Worm (Caenorhabditis elegans) whole organism, young adult: Measurements from ENCODE around the gene srlf-27.

Source experiments
- B0019.2 ChIP-seq: fragments of 200-800 bp; sonication (Bioruptor generic); conservative IDR thresholded peaks from 2 replicates; pipeline ENCODE4 v1.3.6; 2022; ENCODE audit warnings: missing genetic modification reagents, missing genetic modification characterization, missing compliant biosample characterization
- C06A6.2 ChIP-seq: fragments of 200-800 bp; sonication (Bioruptor generic); conservative IDR thresholded peaks from 2 replicates; pipeline ENCODE4 v1.3.6; 2022; ENCODE audit warnings: missing genetic modification characterization, missing compliant biosample characterization
- C17E4.6 ChIP-seq: fragments of 200-800 bp; sonication (Bioruptor generic); IDR thresholded peaks from 2 replicates; pipeline ENCODE4 v1.3.6; 2022; ENCODE audit warnings: missing genetic modification reagents, missing genetic modification characterization, missing compliant biosample characterization
- D2030.7 ChIP-seq: fragments of 200-800 bp; sonication (Bioruptor generic); IDR thresholded peaks from 2 replicates; pipeline ENCODE4 v1.3.6; 2022; ENCODE audit warnings: missing genetic modification reagents, missing genetic modification characterization, missing compliant biosample characterization
- F33H1.4 ChIP-seq: fragments of 200-800 bp; sonication (Bioruptor generic); IDR thresholded peaks from 2 replicates; pipeline ENCODE4 v1.3.6; 2022; ENCODE audit warnings: missing genetic modification reagents, missing genetic modification characterization, missing compliant biosample characterization
- F57C9.4 ChIP-seq: sonication (generic microtip); optimal IDR thresholded peaks from 2 replicates; lab custom pipeline; 2017; ENCODE audit warnings: mild to moderate bottlenecking, missing genetic modification characterization, missing compliant biosample characterization
- K12H6.12 ChIP-seq: fragments of 200-800 bp; sonication (Bioruptor generic); optimal IDR thresholded peaks from 2 replicates; lab custom pipeline; 2018; ENCODE audit warnings: mild to moderate bottlenecking, missing genetic modification characterization, missing compliant biosample characterization
- T07F8.4 ChIP-seq: sonication (generic microtip); optimal IDR thresholded peaks from 2 replicates; lab custom pipeline; 2016; ENCODE audit warnings: mild to moderate bottlenecking, missing genetic modification characterization, moderate library complexity, missing compliant biosample characterization
- Y56A3A.18 ChIP-seq: fragments of 200-800 bp; sonication (Bioruptor generic); IDR thresholded peaks from 2 replicates; pipeline ENCODE4 v1.3.6; 2022; ENCODE audit warnings: missing genetic modification reagents, missing genetic modification characterization, missing compliant biosample characterization
- Y79H2A.3 ChIP-seq: fragments of 200-800 bp; sonication (Bioruptor generic); conservative IDR thresholded peaks from 2 replicates; pipeline ENCODE4 v1.3.6; 2022; ENCODE audit warnings: missing genetic modification reagents, missing genetic modification characterization, missing compliant biosample characterization
- ZK185.1 ChIP-seq: sonication (generic microtip); optimal IDR thresholded peaks from 2 replicates; lab custom pipeline; 2016; ENCODE audit warnings: mild to moderate bottlenecking, missing genetic modification characterization, missing compliant biosample characterization; ENCODE audit not compliant: poor library complexity, severe bottlenecking
- athp-1 ChIP-seq: sonication (generic microtip); optimal IDR thresholded peaks from 2 replicates; lab custom pipeline; 2017; ENCODE audit warnings: mild to moderate bottlenecking, missing genetic modification characterization, missing compliant biosample characterization
- attf-6 ChIP-seq: fragments of 200-800 bp; sonication (Bioruptor generic); IDR thresholded peaks from 2 replicates; pipeline ENCODE4 v1.3.6; 2022; ENCODE audit warnings: missing genetic modification reagents, missing genetic modification characterization, missing compliant biosample characterization
- ccch-3 ChIP-seq: fragments of 200-800 bp; sonication (Bioruptor generic); optimal IDR thresholded peaks from 2 replicates; lab custom pipeline; 2018; ENCODE audit warnings: mild to moderate bottlenecking, missing genetic modification characterization, missing compliant biosample characterization
- cebp-1 ChIP-seq, 2 experiments: fragments of 200-800 bp in 1 of 2; sonication (Bioruptor generic) in 1 of 2; sonication (generic microtip) in 1 of 2; IDR thresholded peaks in 1 of 2; optimal IDR thresholded peaks in 1 of 2; 2 replicates each; pipeline versions ENCODE4 v1.3.6 to Lab custom; 2017 to 2022; ENCODE audit warnings: missing compliant biosample characterization in 2 of 2, missing genetic modification characterization in 2 of 2, mild to moderate bottlenecking in 1 of 2, missing genetic modification reagents in 1 of 2, moderate library complexity in 1 of 2
- ceh-27 ChIP-seq: fragments of 200-800 bp; sonication (Bioruptor generic); optimal IDR thresholded peaks from 2 replicates; lab custom pipeline; 2018; ENCODE audit warnings: mild to moderate bottlenecking, missing genetic modification characterization, moderate library complexity, missing compliant biosample characterization
- chd-7 ChIP-seq: sonication (generic microtip); optimal IDR thresholded peaks from 2 replicates; lab custom pipeline; 2016; ENCODE audit warnings: mild to moderate bottlenecking, missing genetic modification characterization, moderate library complexity, missing compliant biosample characterization
- dpl-1 ChIP-seq: fragments of 150-350 bp; optimal IDR thresholded peaks from 2 replicates; lab custom pipeline; 2014; ENCODE audit warnings: missing biosample characterization, missing genetic modification reagents, missing genetic modification characterization
- egl-44 ChIP-seq: fragments of 200-800 bp; sonication (Bioruptor generic); IDR thresholded peaks from 2 replicates; pipeline ENCODE4 v1.3.6; 2022; ENCODE audit warnings: missing genetic modification reagents, missing genetic modification characterization, missing compliant biosample characterization
- egrh-3 ChIP-seq: fragments of 200-800 bp; sonication (Bioruptor generic); IDR thresholded peaks from 2 replicates; pipeline ENCODE4 v1.3.6; 2022; ENCODE audit warnings: missing genetic modification reagents, missing genetic modification characterization, missing compliant biosample characterization
- ekl-4 ChIP-seq: fragments of 200-800 bp; sonication (Bioruptor generic); IDR thresholded peaks from 2 replicates; pipeline ENCODE4 v1.3.6; 2022; ENCODE audit warnings: missing genetic modification reagents, missing genetic modification characterization, missing compliant biosample characterization
- him-1 ChIP-seq: sonication (generic microtip); optimal IDR thresholded peaks from 2 replicates; lab custom pipeline; 2016; ENCODE audit warnings: missing genotype, missing genetic modification reagents, missing genetic modification characterization, missing compliant biosample characterization
- hmg-1.2 ChIP-seq: fragments of 200-800 bp; sonication (Bioruptor generic); IDR thresholded peaks from 2 replicates; pipeline ENCODE4 v1.3.6; 2022; ENCODE audit warnings: missing genetic modification reagents, missing genetic modification characterization, missing compliant biosample characterization
- hsf-1 ChIP-seq: fragments of 200-800 bp; sonication (Bioruptor generic); IDR thresholded peaks from 2 replicates; pipeline ENCODE4 v1.3.6; 2022; ENCODE audit warnings: missing genetic modification reagents, missing genetic modification characterization, missing compliant biosample characterization
- lag-1 ChIP-seq: fragments of 200-800 bp; sonication (Bioruptor generic); IDR thresholded peaks from 2 replicates; pipeline ENCODE4 v1.3.6; 2022; ENCODE audit warnings: missing genetic modification reagents, missing genetic modification characterization, missing compliant biosample characterization
- let-607 ChIP-seq, 2 experiments: fragments of 200-800 bp in 1 of 2; sonication (Bioruptor generic) in 1 of 2; sonication (generic microtip) in 1 of 2; optimal IDR thresholded peaks; 2 replicates each; lab custom pipeline; 2016 to 2018; ENCODE audit warnings: mild to moderate bottlenecking in 2 of 2, missing compliant biosample characterization in 2 of 2, missing genetic modification characterization in 2 of 2, moderate library complexity in 2 of 2, missing genotype in 1 of 2
- lin-26 ChIP-seq: fragments of 200-800 bp; sonication (Bioruptor generic); IDR thresholded peaks from 2 replicates; pipeline ENCODE4 v1.3.6; 2022; ENCODE audit warnings: missing genetic modification reagents, missing genetic modification characterization, missing compliant biosample characterization
- lin-54 ChIP-seq: fragments of 200-800 bp; sonication (Bioruptor generic); optimal IDR thresholded peaks from 2 replicates; lab custom pipeline; 2018; ENCODE audit warnings: mild to moderate bottlenecking, missing genetic modification characterization, missing compliant biosample characterization
- lsy-27 ChIP-seq: sonication (generic microtip); optimal IDR thresholded peaks from 2 replicates; lab custom pipeline; 2017; ENCODE audit warnings: missing genetic modification characterization, mild to moderate bottlenecking, missing compliant biosample characterization, antibody characterized with exemption, missing genotype, borderline replicate concordance; ENCODE audit not compliant: insufficient read depth
- madf-10 ChIP-seq: sonication (generic microtip); optimal IDR thresholded peaks from 2 replicates; lab custom pipeline; 2016; ENCODE audit warnings: mild to moderate bottlenecking, missing genetic modification characterization, missing compliant biosample characterization
- madf-3 ChIP-seq: fragments of 200-800 bp; sonication (Bioruptor generic); IDR thresholded peaks from 2 replicates; pipeline ENCODE4 v1.3.6; 2022; ENCODE audit warnings: missing genetic modification reagents, missing genetic modification characterization, missing compliant biosample characterization
- madf-8 ChIP-seq: fragments of 200-800 bp; sonication (Bioruptor generic); conservative IDR thresholded peaks from 2 replicates; pipeline ENCODE4 v1.3.6; 2022; ENCODE audit warnings: missing genetic modification reagents, missing genetic modification characterization, missing compliant biosample characterization
- nhr-120 ChIP-seq: fragments of 200-800 bp; sonication (Bioruptor generic); IDR thresholded peaks from 2 replicates; pipeline ENCODE4 v1.3.6; 2022; ENCODE audit warnings: missing genetic modification characterization, missing compliant biosample characterization
- nhr-27 ChIP-seq: fragments of 200-800 bp; sonication (Bioruptor generic); optimal IDR thresholded peaks from 2 replicates; lab custom pipeline; 2018; ENCODE audit warnings: mild to moderate bottlenecking, missing genetic modification characterization, moderate library complexity, missing compliant biosample characterization
- nhr-90 ChIP-seq: sonication (generic microtip); optimal IDR thresholded peaks from 2 replicates; lab custom pipeline; 2016; ENCODE audit warnings: missing genotype, mild to moderate bottlenecking, missing genetic modification characterization, missing compliant biosample characterization
- pbrm-1 ChIP-seq: fragments of 200-800 bp; sonication (Bioruptor generic); IDR thresholded peaks from 2 replicates; pipeline ENCODE4 v1.3.6; 2022; ENCODE audit warnings: missing genetic modification reagents, missing genetic modification characterization, missing compliant biosample characterization
- pha-4 ChIP-seq: fragments of 150-350 bp; sonication (generic microtip); optimal IDR thresholded peaks from 2 replicates; lab custom pipeline; 2014; ENCODE audit warnings: missing biosample characterization, missing genetic modification reagents, missing genetic modification characterization
- sdz-38 ChIP-seq: sonication (generic microtip); optimal IDR thresholded peaks from 2 replicates; lab custom pipeline; 2016; ENCODE audit warnings: missing genotype, missing genetic modification characterization, missing compliant biosample characterization
- sea-2 ChIP-seq: fragments of 200-800 bp; sonication (Bioruptor generic); IDR thresholded peaks from 2 replicates; pipeline ENCODE4 v1.3.6; 2022; ENCODE audit warnings: missing genetic modification characterization, missing compliant biosample characterization
- snpc-1.1 ChIP-seq: sonication (generic microtip); optimal IDR thresholded peaks from 2 replicates; lab custom pipeline; 2017; ENCODE audit warnings: missing genetic modification characterization, mild to moderate bottlenecking, missing compliant biosample characterization, antibody characterized with exemption, moderate library complexity, missing genotype, missing genetic modification reagents; ENCODE audit not compliant: insufficient read depth
- somi-1 ChIP-seq: fragments of 200-800 bp; sonication (Bioruptor generic); optimal IDR thresholded peaks from 2 replicates; lab custom pipeline; 2018; ENCODE audit warnings: mild to moderate bottlenecking, missing genetic modification characterization, missing compliant biosample characterization
- sptf-2 ChIP-seq: fragments of 200-800 bp; sonication (Bioruptor generic); optimal IDR thresholded peaks from 2 replicates; lab custom pipeline; 2018; ENCODE audit warnings: mild to moderate bottlenecking, missing genetic modification characterization, missing compliant biosample characterization
- tbp1 ChIP-seq: fragments of 200-800 bp; sonication (Bioruptor generic); optimal IDR thresholded peaks from 2 replicates; lab custom pipeline; 2018; ENCODE audit warnings: mild to moderate bottlenecking, missing genetic modification characterization, missing compliant biosample characterization
- unc-62 ChIP-seq: fragments of 150-350 bp; optimal IDR thresholded peaks from 2 replicates; lab custom pipeline; 2014; ENCODE audit warnings: missing biosample characterization, missing genetic modification reagents, missing genetic modification characterization
- zfh-2 ChIP-seq: fragments of 200-800 bp; sonication (Bioruptor generic); conservative IDR thresholded peaks from 2 replicates; pipeline ENCODE4 v1.3.6; 2022; ENCODE audit warnings: missing genetic modification reagents, missing genetic modification characterization, missing compliant biosample characterization
- zim-3 ChIP-seq: sonication (generic microtip); optimal IDR thresholded peaks from 2 replicates; lab custom pipeline; 2017; ENCODE audit warnings: mild to moderate bottlenecking, missing genetic modification characterization, moderate library complexity, missing compliant biosample characterization
- ztf-25 ChIP-seq: fragments of 200-800 bp; sonication (Bioruptor generic); IDR thresholded peaks from 2 replicates; pipeline ENCODE4 v1.3.6; 2022; ENCODE audit warnings: missing genetic modification reagents, missing genetic modification characterization, missing compliant biosample characterization

srlf-27 gene

ce11 chrIV:14612547-14613329, 24.8 kb upstream of the srlf-27 start:
- TF ChIP-seq let-607 (tag; optimal IDR thresholded peaks at IDR 0.05; lab: Kevin White, UChicago) (no peak), ztf-25 (GFP tag; lab: Robert Waterston, UW) (no peak), zfh-2 (no peak), B0019.2 (GFP tag; lab: Robert Waterston, UW) (no peak), him-1 (tag; lab: Kevin White, UChicago) (no peak), F57C9.4 (tag; lab: Kevin White, UChicago) (no peak), K12H6.12 (tag; lab: Kevin White, UChicago) (no peak), lag-1 (GFP tag; lab: Robert Waterston, UW) (no peak), egl-44 (GFP tag; lab: Robert Waterston, UW) (no peak), pbrm-1 (GFP tag; lab: Robert Waterston, UW) (no peak), ccch-3 (GFP tag; lab: Kevin White, UChicago) (no peak), ceh-27 (GFP tag; lab: Kevin White, UChicago) (peak; percentile 28), C06A6.2 (no peak), ZK185.1 (tag; lab: Kevin White, UChicago) (no peak), snpc-1.1 (tag; lab: Kevin White, UChicago) (no peak), lsy-27 (no peak), F33H1.4 (GFP tag; lab: Robert Waterston, UW) (no peak), sea-2 (GFP tag; lab: Robert Waterston, UW) (no peak), sdz-38 (tag; lab: Kevin White, UChicago) (no peak), Y56A3A.18 (GFP tag; lab: Robert Waterston, UW) (no peak), lin-54 (no peak), pha-4 (tag; lab: Kevin White, UChicago) (no peak), sptf-2 (no peak), dpl-1 (GFP tag; lab: Kevin White, UChicago) (no peak), nhr-120 (GFP tag; lab: Robert Waterston, UW) (no peak), somi-1 (GFP tag; lab: Kevin White, UChicago) (peak; percentile 72), C17E4.6 (no peak), attf-6 (GFP tag; lab: Robert Waterston, UW) (no peak), madf-8 (no peak), hsf-1 (GFP tag; lab: Robert Waterston, UW) (no peak), hmg-1.2 (GFP tag; lab: Robert Waterston, UW) (peak; percentile 4; the same call in 1 of the 2 replicates), nhr-90 (tag; lab: Kevin White, UChicago) (no peak), Y79H2A.3 (no peak), D2030.7 (GFP tag; lab: Robert Waterston, UW) (no peak), zim-3 (tag; lab: Kevin White, UChicago) (no peak), lin-26 (GFP tag; lab: Robert Waterston, UW) (0 out of 2 replicates have a peak, but pooled peaks have one; percentile 9), madf-3 (no peak), chd-7 (tag; lab: Kevin White, UChicago) (no peak), tbp1 (GFP tag; lab: Kevin White, UChicago) (peak; percentile 29), athp-1 (tag; lab: Kevin White, UChicago) (no peak), unc-62 (GFP tag; lab: Kevin White, UChicago) (peak; percentile 31), cebp-1 (GFP tag; IDR thresholded peaks at IDR 0.05; lab: Robert Waterston, UW) (no peak), cebp-1 (tag; optimal IDR thresholded peaks at IDR 0.05; lab: Kevin White, UChicago) (peak; percentile 20), ekl-4 (GFP tag; lab: Robert Waterston, UW) (no peak), nhr-27 (tag; lab: Kevin White, UChicago) (peak; percentile 26), madf-10 (tag; lab: Kevin White, UChicago) (no peak), T07F8.4 (no peak), egrh-3 (GFP tag; lab: Robert Waterston, UW) (no peak)
